Fruit fly (Drosophila melanogaster) whole organism, pupa: Measurements from ENCODE around the gene CG7156.

Experiments used
- CG10348 ChIP-seq: fragments of 200-800 bp; sonication (Bioruptor generic); IDR thresholded peaks from 2 replicates; pipeline ENCODE4 v1.3.6; 2022; ENCODE audit warnings: missing biosample characterization, missing genetic modification characterization
- CG12605 ChIP-seq: fragments of 200-800 bp; sonication (Bioruptor generic); IDR thresholded peaks from 2 replicates; pipeline ENCODE4 v1.3.6; 2022; ENCODE audit warnings: missing biosample characterization, missing genetic modification characterization
- CG13204 ChIP-seq: fragments of 200-800 bp; sonication (Bioruptor generic); optimal IDR thresholded peaks from 2 replicates; lab custom pipeline; 2018; ENCODE audit warnings: missing biosample characterization, mild to moderate bottlenecking, missing genetic modification characterization, moderate library complexity
- CG14655 ChIP-seq: fragments of 200-800 bp; sonication (Bioruptor generic); optimal IDR thresholded peaks from 3 replicates; lab custom pipeline; 2017; ENCODE audit warnings: mild to moderate bottlenecking, missing biosample characterization, missing genetic modification reagents, missing genetic modification characterization
- CG15710 ChIP-seq: fragments of 200-800 bp; sonication (Bioruptor generic); optimal IDR thresholded peaks from 2 replicates; lab custom pipeline; 2018; ENCODE audit warnings: missing biosample characterization, mild to moderate bottlenecking, missing genetic modification characterization, moderate library complexity
- CG17806 ChIP-seq: fragments of 200-800 bp; sonication (Bioruptor generic); optimal IDR thresholded peaks from 2 replicates; lab custom pipeline; 2018; ENCODE audit warnings: missing biosample characterization, mild to moderate bottlenecking, missing genetic modification characterization, moderate library complexity
- CG32121 ChIP-seq: fragments of 200-800 bp; sonication (Bioruptor generic); IDR thresholded peaks from 2 replicates; pipeline ENCODE4 v1.3.6; 2022; ENCODE audit warnings: missing biosample characterization, missing genetic modification characterization
- CG34367 ChIP-seq: fragments of 200-800 bp; sonication (Bioruptor generic); optimal IDR thresholded peaks from 2 replicates; lab custom pipeline; 2018; ENCODE audit warnings: missing biosample characterization, mild to moderate bottlenecking, missing genetic modification characterization
- CG4496 ChIP-seq: fragments of 200-800 bp; sonication (Bioruptor generic); IDR thresholded peaks from 3 replicates; pipeline ENCODE4 v1.3.6; 2022; ENCODE audit warnings: missing biosample characterization, missing genetic modification characterization
- CG8159 ChIP-seq: fragments of 200-800 bp; sonication (Bioruptor generic); optimal IDR thresholded peaks from 3 replicates; lab custom pipeline; 2018; ENCODE audit warnings: missing biosample characterization, mild to moderate bottlenecking, missing genetic modification characterization, moderate library complexity
- CG8301 ChIP-seq: fragments of 200-800 bp; sonication (Bioruptor generic); optimal IDR thresholded peaks from 2 replicates; lab custom pipeline; 2018; ENCODE audit warnings: missing biosample characterization, mild to moderate bottlenecking, missing genetic modification characterization
- CG9948 ChIP-seq: fragments of 200-800 bp; sonication (Bioruptor generic); optimal IDR thresholded peaks from 2 replicates; lab custom pipeline; 2018; ENCODE audit warnings: missing biosample characterization, mild to moderate bottlenecking, missing genetic modification characterization, moderate library complexity
- D1 ChIP-seq: fragments of 200-800 bp; sonication (Bioruptor generic); optimal IDR thresholded peaks from 2 replicates; lab custom pipeline; 2018; ENCODE audit warnings: missing biosample characterization, mild to moderate bottlenecking, missing genetic modification characterization, moderate library complexity
- EcR ChIP-seq: fragments of 200-800 bp; sonication (Bioruptor generic); optimal IDR thresholded peaks from 3 replicates; lab custom pipeline; 2019; ENCODE audit warnings: missing biosample characterization, missing genetic modification characterization, mild to moderate bottlenecking, moderate library complexity, missing genetic modification reagents
- Ets98B ChIP-seq: fragments of 200-800 bp; sonication (Bioruptor generic); IDR thresholded peaks from 2 replicates; pipeline ENCODE4 v1.3.6; 2022; ENCODE audit warnings: missing biosample characterization, missing genetic modification characterization
- Pif1A ChIP-seq: fragments of 200-800 bp; sonication (Bioruptor generic); optimal IDR thresholded peaks from 3 replicates; lab custom pipeline; 2016; ENCODE audit warnings: missing biosample characterization, missing genetic modification characterization
- Pif1B ChIP-seq: fragments of 200-800 bp; sonication (Bioruptor generic); optimal IDR thresholded peaks from 3 replicates; lab custom pipeline; 2016; ENCODE audit warnings: missing biosample characterization, missing genetic modification characterization
- Snoo ChIP-seq: fragments of 200-800 bp; sonication (Bioruptor generic); optimal IDR thresholded peaks from 3 replicates; lab custom pipeline; 2017; ENCODE audit warnings: missing biosample characterization, mild to moderate bottlenecking, missing genetic modification characterization, inconsistent platforms
- fd96Ca ChIP-seq: fragments of 200-800 bp; sonication (Bioruptor generic); IDR thresholded peaks from 3 replicates; pipeline ENCODE4 v1.3.6; 2022; ENCODE audit warnings: missing biosample characterization, missing genetic modification characterization
- gl ChIP-seq: fragments of 200-800 bp; sonication (Bioruptor generic); optimal IDR thresholded peaks from 2 replicates; lab custom pipeline; 2018; ENCODE audit warnings: missing biosample characterization, mild to moderate bottlenecking, missing genetic modification characterization
- rn ChIP-seq: fragments of 200-800 bp; sonication (Bioruptor generic); IDR thresholded peaks from 2 replicates; pipeline ENCODE4 v1.3.6; 2022; ENCODE audit warnings: missing biosample characterization, missing genetic modification characterization

Gene CG7156

DNA sequence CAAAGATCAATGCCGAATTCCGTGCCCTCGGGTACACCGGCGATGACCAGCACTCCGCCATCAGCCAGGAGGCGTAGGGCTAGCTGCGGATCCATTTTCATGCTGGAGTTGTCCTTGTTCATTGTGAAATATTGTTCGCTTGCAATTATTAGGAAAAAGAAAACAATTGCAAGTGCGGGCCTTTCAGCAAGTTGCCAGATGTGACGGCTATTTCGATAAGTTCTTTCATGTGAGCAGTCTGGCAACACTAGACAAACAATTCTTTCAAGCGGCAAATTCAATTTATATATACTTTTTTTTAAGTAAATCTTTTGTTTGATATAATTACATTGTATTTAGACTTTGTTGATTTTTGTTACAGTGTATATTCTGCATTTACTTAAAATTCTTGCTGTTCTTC lies 10.6 kb upstream of the CG7156 start, which contains the start of gene CG12320:
CG12320 (minus strand) TSS at position 157 of the 400 bp plus-strand sequence.
- TF ChIP-seq CG4496 (GFP tag; lab: Robert Waterston, UW) (no peak), CG12605 (GFP tag; lab: Robert Waterston, UW) (no peak), CG8159 (tag; lab: Kevin White, UChicago) (no peak), CG13204 (GFP tag; lab: Kevin White, UChicago) (no peak), CG32121 (no peak), D1 (tag; lab: Kevin White, UChicago) (no peak), Ets98B (GFP tag; lab: Robert Waterston, UW) (no peak), gl (tag; lab: Kevin White, UChicago) (no peak), Pif1B (GFP tag; lab: Kevin White, UChicago) (no peak), CG15710 (no peak)

DNA sequence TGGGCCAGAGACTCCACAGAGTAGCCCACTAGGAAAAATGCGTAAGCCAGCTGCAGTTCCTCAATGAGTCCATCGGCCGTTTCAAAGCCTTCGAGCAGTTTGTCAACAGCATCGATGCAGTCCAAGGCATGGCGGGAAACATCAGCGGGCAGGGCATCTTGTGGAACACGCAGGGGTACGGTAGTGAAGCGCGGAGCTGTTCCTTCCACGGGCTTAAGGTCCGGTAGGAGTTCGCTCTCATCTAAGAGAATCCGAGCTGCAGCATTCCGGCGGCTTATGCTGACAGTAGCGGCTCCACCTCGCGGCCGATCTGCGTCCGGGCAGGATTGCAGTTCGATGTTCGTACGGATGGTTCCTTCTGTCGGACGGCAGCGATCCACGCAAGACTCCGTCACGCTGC lies 9.9 kb upstream of the CG7156 start:
- no peak for TF ChIP-seq Ets98B (GFP tag; lab: Robert Waterston, UW)
- no peak for TF ChIP-seq Pif1B (GFP tag; lab: Kevin White, UChicago)
- TF ChIP-seq CG8301 (tag; lab: Kevin White, UChicago) = no peak
- TF ChIP-seq CG34367 (tag; lab: Kevin White, UChicago) = no peak
- no peak for TF ChIP-seq CG8159 (tag; lab: Kevin White, UChicago)
- no peak for TF ChIP-seq rn
- TF ChIP-seq fd96Ca (GFP tag; lab: Robert Waterston, UW) = no peak
- TF ChIP-seq CG17806 (tag; lab: Kevin White, UChicago) = no peak
- no peak for TF ChIP-seq CG9948 (tag; lab: Kevin White, UChicago)
- no peak for TF ChIP-seq Pif1A
- TF ChIP-seq CG12605 (GFP tag; lab: Robert Waterston, UW) = no peak
- TF ChIP-seq EcR (GFP tag; lab: Kevin White, UChicago) = no peak
- no peak for TF ChIP-seq CG13204 (GFP tag; lab: Kevin White, UChicago)
- no peak for TF ChIP-seq D1 (tag; lab: Kevin White, UChicago)
- TF ChIP-seq gl (tag; lab: Kevin White, UChicago) = no peak
- no peak for TF ChIP-seq CG32121
- no peak for TF ChIP-seq CG14655 (GFP tag; lab: Kevin White, UChicago)
- TF ChIP-seq CG4496 (GFP tag; lab: Robert Waterston, UW) = no peak
- TF ChIP-seq CG10348 (GFP tag; lab: Robert Waterston, UW) = no peak
- no peak for TF ChIP-seq CG15710

DNA sequence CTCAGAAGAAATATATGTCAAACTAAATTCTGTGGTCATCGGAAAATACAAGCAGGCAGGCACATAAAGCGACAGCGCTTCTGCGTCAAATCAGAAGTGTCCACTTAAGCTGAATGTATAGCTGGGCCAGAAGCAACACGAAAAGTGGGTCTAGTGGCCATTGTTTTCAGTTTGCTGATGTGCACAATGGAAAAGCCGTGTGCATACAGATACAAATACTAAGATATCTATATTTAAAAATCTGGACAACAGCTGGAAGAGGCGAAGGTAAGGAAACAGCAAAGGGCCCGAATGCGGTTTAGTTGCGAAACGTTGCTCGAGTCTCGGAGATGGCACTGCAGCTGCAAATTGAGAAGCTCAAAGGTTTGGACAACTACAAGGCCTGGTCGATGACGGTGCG lies 8.9 kb upstream of the CG7156 start, which contains the start of gene CG18598:
CG18598 (plus strand) TSS at position 301 of the 400 bp plus-strand sequence.
- TF ChIP-seq Ets98B (GFP tag; lab: Robert Waterston, UW) (no peak), CG4496 (GFP tag; lab: Robert Waterston, UW) (no peak), CG13204 (GFP tag; lab: Kevin White, UChicago) (no peak), Pif1A (no peak), CG17806 (tag; lab: Kevin White, UChicago) (no peak), Snoo (tag; lab: Kevin White, UChicago) (no peak)
- TF ChIP-seq, all 21 proteins: peak for 0

DNA sequence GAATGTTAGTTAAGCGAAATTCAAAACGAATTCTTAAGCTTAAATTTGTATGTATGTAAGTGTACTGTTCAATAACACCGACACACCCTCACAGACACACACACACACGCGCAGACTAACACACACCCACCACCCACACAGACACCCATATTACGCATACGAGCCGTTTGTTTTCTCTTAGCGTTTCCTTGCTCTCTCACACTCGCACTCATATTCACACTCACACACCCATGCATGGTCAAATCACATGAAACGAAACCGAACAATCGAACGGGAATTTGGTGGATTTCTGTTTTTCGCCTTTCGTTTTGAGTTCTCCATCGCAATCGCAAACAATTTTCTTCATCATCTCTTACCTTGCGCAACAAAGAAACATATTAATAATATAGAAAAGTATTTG lies 7.3 kb upstream of the CG7156 start:
- TF ChIP-seq D1 (tag; lab: Kevin White, UChicago) (no peak), Ets98B (GFP tag; lab: Robert Waterston, UW) (peak; percentile 4; the same call in 1 of the 2 replicates), CG15710 (no peak), CG14655 (GFP tag; lab: Kevin White, UChicago) (no peak), Snoo (tag; lab: Kevin White, UChicago) (no peak), rn (no peak), EcR (GFP tag; lab: Kevin White, UChicago) (no peak)

DNA sequence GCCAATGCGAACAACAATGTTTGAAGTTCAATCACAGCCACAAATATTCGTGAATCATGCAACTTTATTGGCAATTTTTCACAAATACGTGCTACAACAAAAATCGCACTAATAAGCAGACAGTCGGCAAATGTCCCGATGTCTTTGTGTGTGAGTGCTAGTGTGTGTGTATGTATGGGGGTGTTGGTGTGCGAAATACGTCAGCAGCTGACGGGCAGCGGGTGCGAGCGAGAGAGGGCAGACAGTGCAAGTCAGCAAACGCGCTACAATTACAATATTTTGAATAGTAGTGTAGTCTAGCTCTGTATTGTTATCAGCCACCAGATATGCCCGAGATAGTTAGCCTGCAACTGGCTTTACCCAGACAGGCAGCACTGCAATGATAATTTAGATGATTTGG lies 4.1 kb upstream of the CG7156 start:
- TF ChIP-seq Snoo (tag; lab: Kevin White, UChicago) (no peak), CG10348 (GFP tag; lab: Robert Waterston, UW) (no peak), Pif1B (GFP tag; lab: Kevin White, UChicago) (no peak), gl (tag; lab: Kevin White, UChicago) (no peak), CG13204 (GFP tag; lab: Kevin White, UChicago) (no peak), CG8159 (tag; lab: Kevin White, UChicago) (no peak), CG9948 (tag; lab: Kevin White, UChicago) (no peak), Ets98B (GFP tag; lab: Robert Waterston, UW) (no peak), rn (no peak), CG17806 (tag; lab: Kevin White, UChicago) (no peak), CG15710 (no peak)

DNA sequence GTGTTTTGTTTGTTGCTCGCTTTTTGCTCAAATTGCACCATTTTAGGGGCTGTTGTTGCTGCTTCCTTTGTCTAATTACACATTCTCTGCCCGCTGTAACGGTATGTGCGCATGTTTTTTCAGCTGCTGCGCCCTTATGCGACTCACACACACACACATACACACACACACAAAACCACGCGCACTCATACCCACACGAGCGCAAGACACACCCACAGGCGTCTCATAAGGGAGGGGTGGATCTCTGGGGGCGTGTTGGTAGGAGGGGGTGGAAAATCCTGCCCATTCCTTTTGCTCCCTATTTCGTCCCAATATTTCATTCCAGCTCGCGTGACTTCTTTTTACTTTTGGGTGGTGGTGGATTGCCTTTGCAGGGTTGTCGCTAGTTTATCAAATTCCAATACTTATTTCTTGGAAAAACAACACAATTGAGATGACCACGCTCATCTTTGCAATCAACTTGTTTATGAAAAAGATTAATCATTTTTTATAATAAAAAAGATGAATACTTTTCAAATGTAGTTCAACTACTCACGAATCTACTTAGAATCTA lies 3.2 kb upstream of the CG7156 start:
- TF ChIP-seq CG4496 (GFP tag; lab: Robert Waterston, UW) = 0 out of 3 replicates have a peak, but pooled peaks have one; percentile 9
- TF ChIP-seq CG12605 (GFP tag; lab: Robert Waterston, UW) = no peak
